Worm (Caenorhabditis elegans) whole organism, L4 larva: ENCODE data around the gene tir-1.

Source experiments
- D1046.2 ChIP-seq: fragments of 200-800 bp; sonication (Bioruptor generic); IDR thresholded peaks from 2 replicates; pipeline ENCODE4 v1.3.6; 2022; ENCODE audit warnings: missing genetic modification characterization, missing compliant biosample characterization
- Y5F2A.4 ChIP-seq: fragments of 200-800 bp; sonication (Bioruptor generic); optimal IDR thresholded peaks from 2 replicates; lab custom pipeline; 2018; ENCODE audit warnings: mild to moderate bottlenecking, missing genetic modification characterization, missing compliant biosample characterization
- ama-1 ChIP-seq: fragments of 150-350 bp; optimal IDR thresholded peaks from 2 replicates; lab custom pipeline; 2014; ENCODE audit warnings: inconsistent platforms, mixed read lengths
- ceh-82 ChIP-seq: sonication (generic microtip); optimal IDR thresholded peaks from 2 replicates; lab custom pipeline; 2017; ENCODE audit warnings: missing biosample characterization, missing genetic modification characterization
- ctbp-1 ChIP-seq: fragments of 200-800 bp; sonication (Bioruptor generic); IDR thresholded peaks from 2 replicates; pipeline ENCODE4 v1.3.6; 2022; ENCODE audit warnings: missing genetic modification reagents, missing genetic modification characterization, missing compliant biosample characterization
- fkh-10 ChIP-seq: fragments of 150-350 bp; optimal IDR thresholded peaks from 2 replicates; lab custom pipeline; 2014; ENCODE audit warnings: missing biosample characterization, missing genetic modification reagents, missing genetic modification characterization
- nhr-237 ChIP-seq: sonication (generic microtip); optimal IDR thresholded peaks from 2 replicates; lab custom pipeline; 2017; ENCODE audit warnings: missing biosample characterization, missing genetic modification characterization
- nhr-25 ChIP-seq: sonication (generic microtip); optimal IDR thresholded peaks from 2 replicates; lab custom pipeline; 2017; ENCODE audit warnings: missing genetic modification characterization, mild to moderate bottlenecking, missing compliant biosample characterization, antibody characterized with exemption, moderate library complexity, borderline replicate concordance; ENCODE audit not compliant: insufficient read depth
- snpc-4 ChIP-seq: fragments of 150-350 bp; optimal IDR thresholded peaks from 2 replicates; lab custom pipeline; 2014; ENCODE audit warnings: missing biosample characterization, missing genetic modification characterization
- zag-1 ChIP-seq: fragments of 150-350 bp; optimal IDR thresholded peaks from 2 replicates; lab custom pipeline; 2014; ENCODE audit warnings: missing biosample characterization, missing genetic modification characterization
- ztf-11 ChIP-seq: fragments of 150-350 bp; optimal IDR thresholded peaks from 2 replicates; lab custom pipeline; 2014; ENCODE audit warnings: missing biosample characterization, missing genetic modification characterization

DNA sequence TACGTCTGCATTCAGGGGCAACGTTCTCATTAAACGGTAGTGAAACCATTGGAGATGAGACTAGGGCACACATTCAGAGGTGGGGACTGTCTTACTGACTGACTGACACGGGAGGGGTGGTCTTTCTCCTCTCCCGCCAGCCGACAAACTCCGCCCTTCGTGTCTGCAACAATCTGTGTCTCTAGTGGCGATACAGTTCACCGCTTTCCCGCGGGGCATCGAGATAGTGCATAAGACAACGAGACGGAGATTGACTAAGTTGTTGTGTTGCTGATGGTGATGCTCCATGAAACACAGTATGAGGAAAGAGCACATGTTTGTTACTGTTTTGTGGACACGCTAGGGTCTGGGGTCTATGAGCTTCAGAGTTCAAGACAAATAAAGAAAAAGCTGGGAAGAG, 28.0 kb downstream of the tir-1 start:
- TF ChIP-seq snpc-4 (tag; lab: Kevin White, UChicago): no peak
- no peak for TF ChIP-seq zag-1 (tag; lab: Kevin White, UChicago)
- no peak for TF ChIP-seq nhr-237 (tag; lab: Kevin White, UChicago)
- no peak for TF ChIP-seq fkh-10
- no peak for TF ChIP-seq D1046.2 (GFP tag; lab: Robert Waterston, UW)
- no peak for TF ChIP-seq ama-1 (lab: Kevin White, UChicago)
- no peak for TF ChIP-seq ceh-82
- no peak for TF ChIP-seq Y5F2A.4 (GFP tag; lab: Kevin White, UChicago)
- TF ChIP-seq ztf-11 (tag; lab: Kevin White, UChicago): no peak
- no peak for TF ChIP-seq ctbp-1 (GFP tag; lab: Robert Waterston, UW)
- no peak for TF ChIP-seq nhr-25 (tag; lab: Kevin White, UChicago)
